Fruit fly (Drosophila melanogaster) Kc167 (cell line): ENCODE results near the gene CG11370.
"Not testable (repeated sequence)": the region's sequence is repeated elsewhere in the genome, so short reads cannot be mapped to it uniquely, and the experiment has no call there.

Experiments
- Myc ChIP-seq: fragments of >200 bp; optimal IDR thresholded peaks from 2 replicates; lab custom pipeline; 2017; ENCODE audit warnings: missing external identifiers
- Sin3A ChIP-seq: fragments of >200 bp; optimal IDR thresholded peaks from 2 replicates; lab custom pipeline; 2018; ENCODE audit warnings: missing external identifiers
- h ChIP-seq: fragments of >200 bp; optimal IDR thresholded peaks from 3 replicates; lab custom pipeline; 2018; ENCODE audit warnings: missing external identifiers
- insv ChIP-seq: fragments of >200 bp; optimal IDR thresholded peaks from 3 replicates; lab custom pipeline; 2018; ENCODE audit warnings: missing external identifiers
- psq ChIP-seq: fragments of >200 bp; optimal IDR thresholded peaks from 2 replicates; lab custom pipeline; 2017; ENCODE audit warnings: missing external identifiers
- ttk ChIP-seq: sonication (Bioruptor generic); optimal IDR thresholded peaks from 2 replicates; lab custom pipeline; 2017; ENCODE audit warnings: missing external identifiers

Gene CG11370

DNA sequence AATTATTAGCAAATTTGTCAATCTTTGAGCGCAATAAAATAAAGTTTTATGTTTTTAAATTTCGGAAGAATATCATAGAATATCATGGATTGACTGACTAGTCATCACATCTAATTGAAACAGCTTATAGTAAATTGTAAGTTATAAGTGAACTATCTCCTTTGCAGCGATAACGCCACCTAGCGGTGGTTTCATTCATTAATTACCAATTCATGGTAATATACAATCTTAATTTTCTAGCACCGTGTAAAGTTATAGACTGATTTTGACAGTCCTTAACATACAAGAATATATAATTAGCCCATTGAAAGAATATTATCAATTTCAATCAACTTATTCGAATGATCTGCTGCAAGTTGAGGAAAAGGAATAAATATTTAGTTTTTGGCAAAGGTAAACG, 1.6 kb downstream of the CG11370 start:
- no peak for TF ChIP-seq Myc (lab: Kevin White, UChicago)
- no peak for TF ChIP-seq insv (lab: Kevin White, UChicago)
- no peak for TF ChIP-seq psq (lab: Kevin White, UChicago)
- no peak for TF ChIP-seq Sin3A
- no peak for TF ChIP-seq ttk (lab: Kevin White, UChicago)
- TF ChIP-seq h (lab: Kevin White, UChicago), result no peak

DNA sequence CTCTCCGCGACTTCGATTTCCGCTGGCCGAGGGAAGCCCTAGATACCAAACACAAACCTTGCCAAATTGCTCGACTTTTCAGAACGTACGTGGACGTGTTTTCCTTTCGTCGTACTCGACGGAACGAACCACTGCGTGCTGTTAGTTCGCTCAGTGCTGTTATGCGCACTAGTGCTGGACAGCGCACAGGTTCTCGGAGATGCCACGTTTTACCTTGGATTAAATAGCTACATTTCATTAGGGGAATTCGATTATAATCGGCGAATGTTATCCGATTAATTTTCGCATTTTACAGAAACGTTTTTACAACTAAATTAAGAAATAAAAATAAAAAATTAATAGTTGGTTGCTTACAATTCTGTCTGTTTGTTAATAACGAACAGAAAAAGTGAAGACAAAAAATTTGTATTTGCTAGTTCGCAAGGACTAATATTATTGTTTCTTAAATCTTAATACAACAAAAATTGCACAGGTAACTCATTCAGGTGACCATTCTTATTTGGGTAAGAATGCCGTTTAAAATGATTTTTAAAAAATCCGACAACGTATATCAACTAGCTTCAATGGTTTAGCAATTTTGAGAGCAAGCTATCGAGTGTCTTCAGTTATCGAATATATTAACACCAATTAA, 5.3 kb downstream of the CG11370 start, which contains the start of the genes ArfGAP3 and CG32452:
Gene ArfGAP3, minus strand, starts transcription at position 441 of the 631 bp plus-strand sequence.
Gene CG32452, plus strand, starts transcription at position 592 of the 631 bp plus-strand sequence.
- TF ChIP-seq psq (lab: Kevin White, UChicago) (peak; percentile 77), Sin3A (no peak), Myc (lab: Kevin White, UChicago) (no peak), ttk (lab: Kevin White, UChicago) (no peak)

DNA sequence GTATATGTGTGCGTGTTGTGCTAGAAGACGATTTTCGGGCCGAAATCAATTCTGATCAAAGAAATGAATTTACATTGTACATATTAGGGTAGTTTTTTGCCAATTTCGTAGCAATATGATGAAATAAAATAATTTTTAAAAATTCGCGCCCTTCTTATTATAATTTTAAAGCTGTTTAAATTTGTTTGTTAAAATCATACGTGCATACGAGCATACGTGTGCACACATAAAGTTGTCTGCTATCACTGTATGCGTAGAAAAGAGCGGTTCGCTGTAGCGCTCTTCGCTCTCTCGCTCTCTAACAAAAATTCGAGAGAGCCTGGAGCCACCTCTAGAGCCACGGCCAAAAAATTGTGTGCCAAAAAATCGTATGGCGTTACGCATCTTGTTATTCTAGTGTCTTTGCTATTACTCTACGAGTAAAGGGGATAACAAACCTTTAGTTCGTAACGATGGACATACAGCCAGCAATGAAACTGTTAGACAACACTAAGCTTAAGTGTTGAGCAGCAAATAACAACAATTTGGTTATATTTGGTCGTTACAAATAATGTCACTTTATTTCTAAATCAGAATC, 8.8 kb downstream of the CG11370 start, which contains the start of gene mael:
Gene mael, plus strand, starts transcription at position 510 of the 577 bp plus-strand sequence.
- TF ChIP-seq insv, ttk, psq (lab: Kevin White, UChicago): not testable (repeated sequence)

DNA sequence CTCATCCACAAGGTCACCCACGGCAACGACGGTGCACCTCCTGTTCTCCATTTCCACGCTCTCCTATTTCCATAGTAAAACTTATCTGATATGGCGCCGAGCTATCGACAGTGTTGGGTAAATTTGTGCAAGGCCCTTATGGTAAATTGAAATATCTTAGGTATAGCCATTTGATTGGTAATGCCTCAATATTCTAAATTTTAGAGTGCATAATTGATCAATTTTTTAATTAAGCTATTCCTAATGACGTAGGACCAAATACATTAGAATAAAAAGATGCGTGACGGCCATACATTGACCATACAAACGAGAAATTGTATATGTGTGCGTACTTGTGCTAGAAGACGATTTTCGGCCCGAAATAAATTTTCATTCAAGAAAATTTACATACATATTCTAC, 10.0 kb downstream of the CG11370 start, which contains the start of gene CG14451:
Gene CG14451, minus strand, starts transcription at position 101 of the 400 bp plus-strand sequence.
- TF ChIP-seq ttk (lab: Kevin White, UChicago), result no peak
- no peak for TF ChIP-seq Myc (lab: Kevin White, UChicago)
- no peak for TF ChIP-seq Sin3A
- TF ChIP-seq insv (lab: Kevin White, UChicago), result no peak
- TF ChIP-seq psq (lab: Kevin White, UChicago), result no peak
- TF ChIP-seq h (lab: Kevin White, UChicago), result no peak

DNA sequence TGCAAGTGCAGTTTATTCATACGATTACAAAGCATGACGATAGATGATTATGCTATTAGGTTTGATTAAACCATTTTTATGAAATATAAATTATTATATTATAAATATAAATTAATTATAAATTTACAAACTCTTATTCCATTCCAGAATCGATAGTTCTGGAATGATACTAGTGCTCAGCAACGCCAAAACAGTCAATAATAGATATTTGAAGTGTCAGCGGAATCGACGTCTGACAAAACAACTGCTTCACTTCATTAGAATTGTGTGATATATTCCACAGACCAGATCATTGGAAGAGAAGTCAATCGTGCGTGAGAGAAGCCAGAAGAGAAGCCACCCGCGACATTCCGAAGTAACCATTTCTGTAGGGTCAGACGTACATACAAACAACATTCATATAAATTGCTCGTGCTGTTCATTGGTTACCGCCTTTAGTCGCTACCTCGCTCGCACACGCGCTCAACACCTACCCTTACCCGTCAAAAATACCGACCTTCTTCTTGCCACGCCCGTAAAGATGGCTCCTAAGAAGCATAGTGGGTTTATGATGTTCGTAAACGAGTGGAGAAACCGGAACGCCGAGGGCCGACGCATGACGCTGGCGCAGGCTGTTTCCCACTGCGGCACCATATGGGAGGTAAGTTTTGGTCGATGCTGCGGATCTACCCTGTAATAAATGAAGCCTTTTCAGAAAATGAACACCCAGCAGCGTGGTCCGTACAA, 12.3 kb downstream of the CG11370 start:
- TF ChIP-seq h (lab: Kevin White, UChicago) (no peak), insv (lab: Kevin White, UChicago) (no peak), psq (lab: Kevin White, UChicago) (no peak), ttk (lab: Kevin White, UChicago) (no peak), Sin3A (no peak), Myc (lab: Kevin White, UChicago) (no peak)

DNA sequence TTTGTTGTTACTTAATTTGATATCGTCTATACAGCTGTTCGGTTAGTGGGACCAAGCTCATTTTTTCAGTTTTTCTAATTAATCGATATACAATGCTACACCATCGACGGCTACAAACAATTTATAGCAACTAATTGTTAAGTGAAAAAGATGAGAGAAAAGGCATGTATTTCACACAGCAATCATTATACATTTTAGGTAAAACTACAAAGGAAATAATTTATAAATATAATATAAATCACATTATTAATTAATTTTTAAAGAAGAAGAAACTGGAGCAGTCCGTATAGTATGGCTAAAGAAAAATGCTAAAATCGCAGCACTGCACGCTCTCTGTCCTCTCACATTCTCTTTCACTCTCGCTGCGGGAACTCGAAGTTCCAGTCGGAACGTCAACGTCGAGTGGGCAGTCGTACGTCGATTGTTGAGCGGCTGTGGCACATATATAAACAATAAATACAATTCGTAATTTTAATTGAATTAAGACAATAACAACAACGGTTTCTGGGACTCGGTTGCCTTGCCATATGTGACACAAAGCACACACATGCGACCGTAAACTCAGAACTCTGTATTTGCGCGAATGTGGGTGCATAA, 15.9 kb downstream of the CG11370 start, which contains the start of the genes CG14450 and CG11367:
Gene CG14450, minus strand, starts transcription at position 51 of the 597 bp plus-strand sequence.
Gene CG11367, plus strand, starts transcription at position 373 of the 597 bp plus-strand sequence.
- TF ChIP-seq Sin3A, result no peak
- TF ChIP-seq ttk (lab: Kevin White, UChicago), result no peak
- TF ChIP-seq psq (lab: Kevin White, UChicago), result no peak
- no peak for TF ChIP-seq insv (lab: Kevin White, UChicago)
- no peak for TF ChIP-seq Myc (lab: Kevin White, UChicago)
- no peak for TF ChIP-seq h (lab: Kevin White, UChicago)

DNA sequence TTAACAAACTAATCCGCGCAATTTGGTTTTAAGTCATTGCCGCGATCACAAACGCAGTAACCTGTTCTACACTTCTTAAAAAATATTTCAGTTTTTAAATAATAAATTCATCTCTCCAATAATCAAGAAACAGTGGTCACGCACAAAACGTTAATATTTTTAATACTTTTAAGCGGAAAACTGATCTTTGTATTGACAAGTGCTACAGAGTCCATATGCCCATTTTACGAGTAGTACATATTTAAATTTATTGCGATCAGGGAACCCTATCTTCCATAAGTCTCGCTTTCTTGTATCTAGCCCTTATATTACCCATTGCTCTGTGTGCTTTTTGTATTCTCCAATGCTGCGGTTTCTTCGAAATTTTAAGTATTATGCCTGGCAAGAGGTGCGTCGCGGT, 17.5 kb downstream of the CG11370 start, which contains the start of gene CG32454:
Gene CG32454, plus strand, starts transcription at position 301 of the 400 bp plus-strand sequence.
- no peak for TF ChIP-seq h (lab: Kevin White, UChicago)
- TF ChIP-seq ttk (lab: Kevin White, UChicago), result no peak
- no peak for TF ChIP-seq Myc (lab: Kevin White, UChicago)
- no peak for TF ChIP-seq insv (lab: Kevin White, UChicago)
- no peak for TF ChIP-seq psq (lab: Kevin White, UChicago)
- TF ChIP-seq Sin3A, result no peak

DNA sequence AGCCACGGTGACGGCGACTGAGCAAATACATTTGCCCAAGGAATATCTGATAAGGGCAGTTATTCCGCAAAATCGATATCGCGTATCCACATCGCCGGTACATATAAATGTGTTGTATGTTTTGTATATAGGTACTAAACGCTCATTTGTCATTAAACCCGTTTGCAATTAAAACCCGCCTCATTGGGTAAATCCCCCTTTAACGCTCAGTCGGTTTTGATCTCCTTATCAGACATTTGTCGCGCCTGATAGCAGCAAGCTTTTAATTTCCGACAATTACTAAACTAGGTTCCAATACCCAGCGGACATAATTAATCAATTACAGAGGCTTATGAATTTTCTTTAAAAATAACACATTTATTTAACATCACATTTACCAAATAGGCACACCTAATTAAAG, 19.4 kb downstream of the CG11370 start:
- no peak for TF ChIP-seq Myc (lab: Kevin White, UChicago)

DNA sequence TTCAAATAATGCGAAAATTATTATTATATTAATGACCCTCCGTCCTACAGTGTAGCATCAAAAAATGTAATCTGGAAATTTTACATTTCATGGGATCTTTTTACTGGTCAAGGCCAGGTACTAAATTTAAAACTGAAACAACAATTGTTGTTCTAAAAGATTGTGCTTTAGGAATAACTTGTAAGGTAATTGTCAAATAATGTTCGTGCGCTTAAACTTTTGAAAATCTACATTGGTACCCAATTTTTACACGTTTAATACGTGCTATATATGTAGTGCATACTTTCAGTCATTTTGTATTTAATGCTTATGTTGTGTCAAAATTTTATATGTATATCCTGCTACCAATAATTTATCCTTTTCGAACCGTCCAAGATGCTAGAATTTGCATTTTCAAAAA, 21.7 kb downstream of the CG11370 start:
- no peak for TF ChIP-seq psq (lab: Kevin White, UChicago)
- no peak for TF ChIP-seq insv (lab: Kevin White, UChicago)
- no peak for TF ChIP-seq Sin3A
- no peak for TF ChIP-seq h (lab: Kevin White, UChicago)
- TF ChIP-seq ttk (lab: Kevin White, UChicago), result no peak

DNA sequence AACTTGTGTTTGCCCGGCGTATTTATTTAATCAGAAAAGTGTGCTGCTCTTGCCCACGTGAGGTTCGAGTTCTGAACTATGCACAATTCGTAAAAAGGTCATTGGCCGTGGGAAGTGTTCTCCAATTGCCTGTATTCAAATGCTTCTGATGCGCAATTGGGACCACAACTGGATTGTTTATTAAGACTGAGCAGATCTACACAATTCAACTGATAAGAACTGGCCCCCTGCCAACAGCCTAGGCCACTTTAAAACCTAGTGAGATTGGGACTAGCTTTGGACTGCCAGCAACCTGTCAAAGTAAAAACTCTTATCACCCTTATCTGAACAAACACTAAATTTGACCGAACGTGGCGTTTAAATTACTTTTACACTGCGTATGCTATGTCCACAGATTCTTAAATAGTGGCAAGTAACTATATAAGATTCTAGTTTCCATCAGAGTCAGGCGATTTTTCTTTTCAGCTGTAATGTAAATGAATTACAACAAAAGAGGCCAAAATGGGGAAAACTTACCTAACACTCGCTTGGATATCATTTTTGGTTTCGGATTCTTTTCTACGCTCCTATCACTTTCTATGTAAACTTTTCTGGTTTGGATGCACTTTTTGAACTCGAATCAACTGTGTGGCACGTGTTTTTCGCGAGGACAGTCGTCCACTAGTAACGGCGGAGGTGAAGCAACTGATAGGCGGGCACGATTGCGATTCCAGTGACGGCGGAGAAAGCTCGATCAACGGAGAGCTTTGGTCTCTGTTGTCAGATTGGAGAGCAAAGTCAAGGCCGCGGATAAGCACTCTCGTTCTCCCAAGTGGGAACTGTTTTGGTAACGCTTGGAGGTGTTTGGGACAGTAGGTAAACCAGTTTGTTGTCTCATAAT, 26.0 kb downstream of the CG11370 start, which contains the start of gene CG11241:
Gene CG11241, minus strand, starts transcription at position 689 of the 880 bp plus-strand sequence.
- TF ChIP-seq ttk (lab: Kevin White, UChicago), result no peak
- TF ChIP-seq psq (lab: Kevin White, UChicago), result no peak
- TF ChIP-seq Myc (lab: Kevin White, UChicago), result no peak
- no peak for TF ChIP-seq insv (lab: Kevin White, UChicago)
- TF ChIP-seq Sin3A, result no peak
- no peak for TF ChIP-seq h (lab: Kevin White, UChicago)
